Worm (Caenorhabditis elegans): ENCODE results near the gene H40L08.1.

The H40L08.1 gene

DNA sequence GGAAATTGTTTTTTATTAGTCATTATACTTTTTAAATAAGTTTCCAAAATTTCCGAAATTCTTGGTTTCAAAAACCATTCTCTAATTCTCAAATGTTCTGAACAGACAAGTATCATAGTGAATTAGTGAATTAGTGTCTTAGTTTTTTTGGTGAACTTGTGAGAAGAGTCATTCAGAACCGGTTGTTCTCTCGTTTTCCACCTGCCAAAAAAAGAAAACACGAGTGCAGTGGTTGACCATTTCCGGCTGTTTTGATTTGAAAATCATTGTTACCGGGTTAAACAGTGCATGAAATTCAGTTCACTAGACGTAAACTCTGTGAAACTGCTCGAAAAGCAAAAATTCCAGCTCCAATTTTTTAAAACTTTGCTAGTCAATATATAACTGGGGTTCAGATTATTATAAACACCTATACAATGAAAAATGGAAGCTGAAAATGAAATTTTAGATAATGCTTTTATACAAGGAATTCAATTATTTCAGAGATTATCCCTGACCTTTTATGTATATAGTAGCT, 44.1 kb downstream of the H40L08.1 start:
- TF ChIP-seq sma-9 (GFP tag; optimal IDR thresholded peaks at IDR 0.05) (peak; percentile 6), sma-9 (tag; optimal IDR thresholded peaks at IDR 0.05) (no peak), egl-27 (tag; optimal IDR thresholded peaks at IDR 0.05) (no peak)

DNA sequence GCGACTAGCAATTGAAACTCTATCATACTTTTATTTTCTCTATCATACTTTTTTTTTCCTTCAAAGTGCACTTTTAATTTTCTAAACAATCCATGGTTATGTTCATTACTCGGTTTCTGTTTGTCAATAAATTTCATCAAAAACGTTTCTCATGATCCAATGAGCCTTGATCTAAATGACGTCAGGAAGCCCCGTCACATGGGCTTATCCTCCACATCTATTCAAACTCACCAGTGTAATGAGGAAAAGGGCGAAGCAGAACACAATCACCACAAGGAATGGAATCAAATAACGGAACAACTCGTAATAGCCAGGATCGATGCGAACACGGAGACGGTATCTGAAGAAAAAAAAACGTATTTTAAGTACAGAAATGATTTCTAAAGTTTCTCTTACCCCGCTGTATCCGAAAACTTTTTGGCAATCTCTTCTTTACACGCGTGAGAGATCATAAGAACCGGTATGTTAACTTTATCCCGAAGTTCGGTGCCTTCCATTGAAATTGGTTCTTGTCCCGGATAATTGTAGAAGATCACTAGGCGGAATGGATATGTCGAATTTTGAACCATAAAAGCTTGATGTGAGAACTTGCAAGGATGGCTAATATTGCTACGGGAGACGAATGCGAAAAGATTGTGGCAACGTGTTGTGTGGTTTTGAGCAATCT, 44.7 kb downstream of the H40L08.1 start:
- TF ChIP-seq nhr-129 (tag; optimal IDR thresholded peaks at IDR 0.05) (peak; percentile 51), sma-9 (GFP tag; optimal IDR thresholded peaks at IDR 0.05) (peak; percentile 53), sma-9 (tag; optimal IDR thresholded peaks at IDR 0.05) (no peak), unc-62 (GFP tag; optimal IDR thresholded peaks at IDR 0.05) (no peak), lsy-2 (tag; optimal IDR thresholded peaks at IDR 0.05) (peak in 1 of 2 experiments; percentile 34), Y55F3AM.14 (GFP tag; optimal IDR thresholded peaks at IDR 0.05) (no peak), C34F6.9 (tag; optimal IDR thresholded peaks at IDR 0.05) (peak; percentile 25), egl-27 (tag; optimal IDR thresholded peaks at IDR 0.05) (no peak), ama-1 (optimal IDR thresholded peaks at IDR 0.05) (no peak)

ce11 chrX:15036287-15036686, 47.6 kb downstream of the H40L08.1 start:
- TF ChIP-seq nhr-25 (tag; optimal IDR thresholded peaks at IDR 0.05) (peak; percentile 30), ztf-1 (GFP tag; conservative IDR thresholded peaks at IDR 0.05) (no peak), ztf-4 (tag; optimal IDR thresholded peaks at IDR 0.05) (peak; percentile 16), lsy-2 (tag; optimal IDR thresholded peaks at IDR 0.05) (peak in 1 of 2 experiments; percentile 6), crh-2 (tag; optimal IDR thresholded peaks at IDR 0.05) (no peak)

- no peak for TF ChIP-seq gmeb-1 (tag; optimal IDR thresholded peaks at IDR 0.05)
- TF ChIP-seq unc-39 (tag; optimal IDR thresholded peaks at IDR 0.05): no peak
- no peak for TF ChIP-seq nhr-237 (tag; optimal IDR thresholded peaks at IDR 0.05)
- TF ChIP-seq ceh-16 (tag; optimal IDR thresholded peaks at IDR 0.05): no peak
- TF ChIP-seq ceh-82 (tag; optimal IDR thresholded peaks at IDR 0.05): no peak
- TF ChIP-seq mdl-1 (tag; optimal IDR thresholded peaks at IDR 0.05): no peak
- no peak for TF ChIP-seq nhr-25 (tag; optimal IDR thresholded peaks at IDR 0.05)
- TF ChIP-seq nhr-11 (tag; optimal IDR thresholded peaks at IDR 0.05): no peak
- no peak for TF ChIP-seq ZK546.5 (tag; optimal IDR thresholded peaks at IDR 0.05)
- no peak for TF ChIP-seq ztf-1 (GFP tag; conservative IDR thresholded peaks at IDR 0.05)
- TF ChIP-seq snpc-4 (tag; optimal IDR thresholded peaks at IDR 0.05): no peak
- TF ChIP-seq sem-4 (tag; optimal IDR thresholded peaks at IDR 0.05): no peak
- no peak for TF ChIP-seq ama-1 (optimal IDR thresholded peaks at IDR 0.05)
- TF ChIP-seq mbf-1 (tag; optimal IDR thresholded peaks at IDR 0.05): no peak
- no peak for TF ChIP-seq nhr-6 (tag; optimal IDR thresholded peaks at IDR 0.05)
- no peak for TF ChIP-seq blmp-1 (tag; optimal IDR thresholded peaks at IDR 0.05; ENCODE audit: insufficient read depth)
- no peak for TF ChIP-seq mab-5 (tag; optimal IDR thresholded peaks at IDR 0.05)
- TF ChIP-seq Y55F3AM.14 (GFP tag; optimal IDR thresholded peaks at IDR 0.05): no peak
These were observed 48.1 kb downstream of the H40L08.1 start for ce11 chrX:15035748-15036147.

DNA sequence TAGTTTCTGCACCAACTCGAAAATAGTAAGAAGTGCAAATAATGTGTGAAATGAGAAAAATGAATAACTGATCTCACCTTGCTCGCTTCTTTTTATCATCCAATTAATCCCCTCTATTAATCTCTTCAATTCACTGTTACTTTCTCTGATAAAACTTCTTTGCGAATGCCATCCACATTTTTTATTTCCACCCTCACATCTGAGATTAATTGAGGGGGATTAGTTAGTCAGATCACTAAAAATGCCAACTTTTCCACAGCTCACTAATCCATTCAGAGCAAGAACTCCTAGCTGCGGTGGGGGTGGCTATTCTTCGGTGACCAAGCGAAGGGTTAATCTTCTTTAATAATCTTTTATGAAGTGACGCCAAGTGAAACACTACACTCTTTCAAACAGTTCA, 49.1 kb downstream of the H40L08.1 start, which contains the start of gene dsc-1:
Gene dsc-1, minus strand, starts transcription at position 46 of the 400 bp plus-strand sequence.
- no peak for TF ChIP-seq lin-13 (GFP tag; optimal IDR thresholded peaks at IDR 0.05)
- no peak for TF ChIP-seq blmp-1 (tag; optimal IDR thresholded peaks at IDR 0.05; ENCODE audit: insufficient read depth)
- TF ChIP-seq nhr-129 (tag; optimal IDR thresholded peaks at IDR 0.05): no peak
- TF ChIP-seq gmeb-1 (tag; optimal IDR thresholded peaks at IDR 0.05): no peak
- TF ChIP-seq nhr-12 (tag; optimal IDR thresholded peaks at IDR 0.05): no peak
- no peak for TF ChIP-seq fos-1 (tag; optimal IDR thresholded peaks at IDR 0.05)
- no peak for TF ChIP-seq Y55F3AM.14 (GFP tag; optimal IDR thresholded peaks at IDR 0.05)
- no peak for TF ChIP-seq peb-1 (tag; optimal IDR thresholded peaks at IDR 0.05)
- TF ChIP-seq lsy-2 (tag; optimal IDR thresholded peaks at IDR 0.05): no peak
- no peak for TF ChIP-seq R02D3.7 (tag; optimal IDR thresholded peaks at IDR 0.05)
- no peak for TF ChIP-seq sma-3 (GFP tag; optimal IDR thresholded peaks at IDR 0.05)
- no peak for TF ChIP-seq mab-5 (tag; optimal IDR thresholded peaks at IDR 0.05)
- TF ChIP-seq ceh-16 (tag; optimal IDR thresholded peaks at IDR 0.05): no peak
- TF ChIP-seq ztf-4 (tag; optimal IDR thresholded peaks at IDR 0.05): no peak
- no peak for TF ChIP-seq skn-1 (tag; optimal IDR thresholded peaks at IDR 0.05)
- TF ChIP-seq nhr-77 (tag; optimal IDR thresholded peaks at IDR 0.05): no peak
